Fruit fly (Drosophila melanogaster) whole organism, embryonic: ENCODE measurements around the gene mon2.
A peak's percentile ranks its signal among the peaks of the same experiment; 100 is the strongest.

Experiments
- Atf3 ChIP-seq: fragments of 200-800 bp; sonication (Bioruptor generic); optimal IDR thresholded peaks from 3 replicates; lab custom pipeline; 2016; ENCODE audit warnings: missing biosample characterization, missing genetic modification characterization
- CG10462 ChIP-seq: fragments of 200-800 bp; sonication (Bioruptor generic); optimal IDR thresholded peaks from 2 replicates; lab custom pipeline; 2016; ENCODE audit warnings: missing biosample characterization, missing genetic modification characterization
- CG11093 ChIP-seq: fragments of 200-800 bp; sonication (Bioruptor generic); IDR thresholded peaks from 3 replicates; pipeline ENCODE4 v1.3.6; 2022; ENCODE audit warnings: missing biosample characterization, missing genetic modification characterization
- CG12769 ChIP-seq: fragments of 200-800 bp; sonication (Bioruptor generic); optimal IDR thresholded peaks from 2 replicates; lab custom pipeline; 2019; ENCODE audit warnings: missing biosample characterization, mild to moderate bottlenecking, missing genetic modification characterization, moderate library complexity
- CG14050 ChIP-seq: fragments of 200-800 bp; sonication (Bioruptor generic); IDR thresholded peaks from 3 replicates; pipeline ENCODE4 v1.3.6; 2022; ENCODE audit warnings: missing biosample characterization, missing genetic modification characterization
- CG14965 ChIP-seq: fragments of 200-800 bp; sonication (Bioruptor generic); optimal IDR thresholded peaks from 2 replicates; lab custom pipeline; 2016; ENCODE audit warnings: missing biosample characterization, missing genetic modification characterization, borderline replicate concordance
- CG15011 ChIP-seq: fragments of 200-800 bp; sonication (Bioruptor generic); optimal IDR thresholded peaks from 3 replicates; lab custom pipeline; 2018; ENCODE audit warnings: missing biosample characterization, mild to moderate bottlenecking, missing genetic modification characterization
- CG16815 ChIP-seq: fragments of 200-800 bp; sonication (Bioruptor generic); optimal IDR thresholded peaks from 3 replicates; lab custom pipeline; 2017; ENCODE audit warnings: missing biosample characterization, mild to moderate bottlenecking, missing genetic modification characterization
- CG16863 ChIP-seq: fragments of 200-800 bp; sonication (Bioruptor generic); optimal IDR thresholded peaks from 3 replicates; lab custom pipeline; 2016; ENCODE audit warnings: missing biosample characterization, missing genetic modification characterization
- CG18599 ChIP-seq: fragments of 200-800 bp; sonication (Bioruptor generic); optimal IDR thresholded peaks from 3 replicates; lab custom pipeline; 2017; ENCODE audit warnings: missing biosample characterization, missing genetic modification characterization, mild to moderate bottlenecking, moderate library complexity, missing genetic modification reagents
- CG32767 ChIP-seq: fragments of 200-800 bp; sonication (Bioruptor generic); IDR thresholded peaks from 2 replicates; pipeline ENCODE4 v1.3.6; 2022; ENCODE audit warnings: missing biosample characterization, missing genetic modification characterization
- CG3281 ChIP-seq: fragments of 200-800 bp; sonication (Bioruptor generic); optimal IDR thresholded peaks from 3 replicates; lab custom pipeline; 2017; ENCODE audit warnings: missing biosample characterization, mild to moderate bottlenecking, missing genetic modification characterization
- CG3726 ChIP-seq: fragments of 200-800 bp; sonication (Bioruptor generic); IDR thresholded peaks from 3 replicates; pipeline ENCODE4, ENCODE4 v1.3.6; 2022; ENCODE audit warnings: missing biosample characterization, missing genetic modification characterization
- CG8281 ChIP-seq: fragments of 200-800 bp; sonication (Bioruptor generic); optimal IDR thresholded peaks from 2 replicates; lab custom pipeline; 2018; ENCODE audit warnings: missing biosample characterization, mild to moderate bottlenecking, missing genetic modification characterization, moderate library complexity
- CG9932 ChIP-seq: fragments of 200-800 bp; sonication (Bioruptor generic); IDR thresholded peaks from 2 replicates; pipeline ENCODE4 v1.3.6; 2022; ENCODE audit warnings: missing biosample characterization, missing genetic modification characterization
- Dp ChIP-seq: fragments of 200-800 bp; sonication (Bioruptor generic); optimal IDR thresholded peaks from 2 replicates; lab custom pipeline; 2018; ENCODE audit warnings: missing biosample characterization, mild to moderate bottlenecking, missing genetic modification characterization, moderate library complexity
- Drgx ChIP-seq: fragments of 200-800 bp; sonication (Bioruptor generic); IDR thresholded peaks from 2 replicates; pipeline ENCODE4 v1.3.6; 2022; ENCODE audit warnings: missing biosample characterization, missing genetic modification characterization
- H2.0 ChIP-seq: fragments of 200-800 bp; sonication (Bioruptor generic); IDR thresholded peaks from 2 replicates; pipeline ENCODE4 v1.3.6; 2022; ENCODE audit warnings: missing biosample characterization, missing genetic modification characterization
- HLHmδ ChIP-seq: fragments of 200-800 bp; sonication (Bioruptor generic); optimal IDR thresholded peaks from 2 replicates; lab custom pipeline; 2018; ENCODE audit warnings: missing biosample characterization, mild to moderate bottlenecking, missing genetic modification characterization, moderate library complexity
- Nf-YA ChIP-seq: fragments of 200-800 bp; sonication (Bioruptor generic); IDR thresholded peaks from 2 replicates; pipeline ENCODE4 v1.3.6; 2022; ENCODE audit warnings: missing biosample characterization, missing genetic modification characterization
- Sox102F ChIP-seq: fragments of 200-800 bp; sonication (Bioruptor generic); optimal IDR thresholded peaks from 2 replicates; lab custom pipeline; 2018; ENCODE audit warnings: missing biosample characterization, mild to moderate bottlenecking, missing genetic modification characterization, moderate library complexity
- Vsx1 ChIP-seq: fragments of 200-800 bp; sonication (Bioruptor generic); optimal IDR thresholded peaks from 2 replicates; lab custom pipeline; 2017; ENCODE audit warnings: missing biosample characterization, mild to moderate bottlenecking, missing genetic modification characterization, missing genetic modification reagents
- ac ChIP-seq: fragments of 200-800 bp; sonication (Bioruptor generic); optimal IDR thresholded peaks from 3 replicates; lab custom pipeline; 2017; ENCODE audit warnings: missing biosample characterization, mild to moderate bottlenecking, missing genetic modification characterization
- ara ChIP-seq: fragments of 200-800 bp; sonication (Bioruptor generic); IDR thresholded peaks from 2 replicates; pipeline ENCODE4 v1.3.6; 2022; ENCODE audit warnings: missing biosample characterization, missing genetic modification characterization
- cato ChIP-seq: fragments of 200-800 bp; sonication (Bioruptor generic); optimal IDR thresholded peaks from 2 replicates; lab custom pipeline; 2016; ENCODE audit warnings: missing biosample characterization, missing genetic modification characterization, borderline replicate concordance
- caup ChIP-seq: fragments of 200-800 bp; sonication (Bioruptor generic); optimal IDR thresholded peaks from 3 replicates; lab custom pipeline; 2017; ENCODE audit warnings: missing biosample characterization, mild to moderate bottlenecking, missing genetic modification characterization, moderate library complexity; ENCODE audit not compliant: severe bottlenecking
- chinmo ChIP-seq: fragments of 200-800 bp; sonication (Bioruptor generic); IDR thresholded peaks from 4 replicates; pipeline ENCODE4 v1.3.6; 2022; ENCODE audit warnings: missing biosample characterization, missing genetic modification characterization; ENCODE audit not compliant: partially characterized antibody
- corto ChIP-seq: fragments of 200-800 bp; sonication (Bioruptor generic); optimal IDR thresholded peaks from 2 replicates; lab custom pipeline; 2016; ENCODE audit warnings: missing biosample characterization, mild to moderate bottlenecking, missing genetic modification characterization, moderate library complexity
- da ChIP-seq: fragments of 200-800 bp; sonication (Bioruptor generic); optimal IDR thresholded peaks from 2 replicates; lab custom pipeline; 2016; ENCODE audit warnings: missing biosample characterization, missing genetic modification characterization
- en ChIP-seq: fragments of 200-800 bp; sonication (Bioruptor generic); optimal IDR thresholded peaks from 2 replicates; lab custom pipeline; 2016; ENCODE audit warnings: missing biosample characterization, missing genetic modification characterization
- exex ChIP-seq: fragments of 200-800 bp; sonication (Bioruptor generic); optimal IDR thresholded peaks from 4 replicates; lab custom pipeline; 2018; ENCODE audit warnings: missing biosample characterization, mild to moderate bottlenecking, missing genetic modification characterization, moderate library complexity
- gfzf ChIP-seq: fragments of 200-800 bp; sonication (Bioruptor generic); optimal IDR thresholded peaks from 2 replicates; lab custom pipeline; 2016; ENCODE audit warnings: missing biosample characterization, mild to moderate bottlenecking, missing genetic modification characterization, moderate library complexity
- grn ChIP-seq: fragments of 200-800 bp; sonication (Bioruptor generic); optimal IDR thresholded peaks from 3 replicates; lab custom pipeline; 2017; ENCODE audit warnings: missing biosample characterization, missing genetic modification characterization
- hbn ChIP-seq: fragments of 200-800 bp; sonication (Bioruptor generic); IDR thresholded peaks from 2 replicates; pipeline ENCODE4 v1.3.6; 2022; ENCODE audit warnings: missing biosample characterization, missing genetic modification characterization; ENCODE audit not compliant: partially characterized antibody
- inv ChIP-seq: fragments of 200-800 bp; sonication (Bioruptor generic); IDR thresholded peaks from 2 replicates; pipeline ENCODE4 v1.3.6; 2022; ENCODE audit warnings: missing biosample characterization, missing genetic modification characterization; ENCODE audit not compliant: partially characterized antibody
- kni ChIP-seq: fragments of 200-800 bp; sonication (Bioruptor generic); optimal IDR thresholded peaks from 3 replicates; lab custom pipeline; 2017; ENCODE audit warnings: mild to moderate bottlenecking, missing biosample characterization, missing genetic modification reagents, missing genetic modification characterization
- pb ChIP-seq: fragments of 200-800 bp; sonication (Bioruptor generic); optimal IDR thresholded peaks from 3 replicates; lab custom pipeline; 2016; ENCODE audit warnings: missing biosample characterization, missing genetic modification characterization
- pum ChIP-seq: fragments of 200-800 bp; sonication (Bioruptor generic); optimal IDR thresholded peaks from 2 replicates; lab custom pipeline; 2016; ENCODE audit warnings: missing biosample characterization, missing genetic modification characterization
- sd ChIP-seq: fragments of 200-800 bp; sonication (Bioruptor generic); optimal IDR thresholded peaks from 3 replicates; lab custom pipeline; 2018; ENCODE audit warnings: missing biosample characterization, mild to moderate bottlenecking, missing genetic modification characterization, moderate library complexity
- sens-2 ChIP-seq: fragments of 200-800 bp; sonication (Bioruptor generic); IDR thresholded peaks from 2 replicates; pipeline ENCODE4 v1.3.6; 2022; ENCODE audit warnings: missing biosample characterization, missing genetic modification characterization
- sr ChIP-seq: fragments of 200-800 bp; sonication (Bioruptor generic); IDR thresholded peaks from 3 replicates; pipeline ENCODE4 v1.3.6; 2022; ENCODE audit warnings: missing biosample characterization, missing genetic modification characterization
- tll ChIP-seq, 2 experiments: fragments of 200-800 bp in 1 of 2; fragments of >200 bp in 1 of 2; sonication (Bioruptor generic) in 1 of 2; optimal IDR thresholded peaks; 2 replicates each; lab custom pipeline; 2017 to 2019; ENCODE audit warnings: missing biosample characterization in 2 of 2, missing genetic modification characterization in 2 of 2, mild to moderate bottlenecking in 1 of 2, moderate library complexity in 1 of 2
- tna ChIP-seq: fragments of 200-800 bp; sonication (Bioruptor generic); IDR thresholded peaks from 2 replicates; pipeline ENCODE4 v1.3.6; 2022; ENCODE audit warnings: missing biosample characterization, missing genetic modification characterization; ENCODE audit not compliant: partially characterized antibody
- usp ChIP-seq: fragments of >200 bp; optimal IDR thresholded peaks from 2 replicates; lab custom pipeline; 2017; ENCODE audit warnings: missing biosample characterization, missing genetic modification characterization
- wek ChIP-seq: fragments of 200-800 bp; sonication (Bioruptor generic); optimal IDR thresholded peaks from 3 replicates; lab custom pipeline; 2018; ENCODE audit warnings: missing biosample characterization, mild to moderate bottlenecking, missing genetic modification characterization, moderate library complexity

Gene mon2

DNA sequence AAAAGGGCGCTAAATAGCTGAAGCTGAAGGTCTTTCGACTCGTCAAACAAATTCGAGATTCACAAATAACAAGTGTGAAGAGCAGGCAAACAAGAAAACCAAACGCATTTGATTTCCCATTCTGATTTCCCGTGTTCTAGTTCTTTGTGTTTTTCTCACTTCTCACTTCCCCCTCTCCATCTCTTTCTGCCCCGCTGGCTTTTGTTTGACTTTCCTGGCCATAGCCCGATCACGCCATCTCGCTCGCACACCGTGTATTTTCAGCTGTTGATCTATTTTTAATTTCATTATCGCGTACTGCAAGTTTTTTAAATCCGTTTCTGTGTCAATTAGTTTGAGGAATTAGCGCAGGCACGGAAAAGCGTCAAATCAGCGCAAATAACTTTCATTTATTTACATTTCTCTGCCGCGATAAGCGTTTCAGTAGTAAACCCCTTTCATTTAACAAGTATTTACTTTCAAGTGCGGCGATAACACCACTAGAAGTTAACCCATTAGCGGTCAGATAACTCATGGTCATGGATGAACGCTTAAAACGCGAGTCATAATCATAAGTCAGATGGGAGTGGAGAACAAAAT is 39.9 kb upstream of the mon2 start (continued):
- TF ChIP-seq inv (GFP tag; lab: Robert Waterston, UW), result no peak
- peak; percentile 9 for TF ChIP-seq CG8281
- no peak for TF ChIP-seq CG32767 (GFP tag; lab: Robert Waterston, UW)
- peak; percentile 2 for TF ChIP-seq da (GFP tag; lab: Kevin White, UChicago)
- no peak for TF ChIP-seq HLHmδ
- no peak for TF ChIP-seq CG16863 (GFP tag; lab: Kevin White, UChicago)
- TF ChIP-seq CG14050, result no peak
- TF ChIP-seq Drgx, result no peak
- peak; percentile 22 for TF ChIP-seq ac (GFP tag; lab: Kevin White, UChicago)
- TF ChIP-seq CG10462 (GFP tag; lab: Kevin White, UChicago), result no peak
- no peak for TF ChIP-seq Dp (GFP tag; lab: Kevin White, UChicago)
- no peak for TF ChIP-seq Nf-YA (GFP tag; lab: Robert Waterston, UW)
- TF ChIP-seq usp (GFP tag; lab: Kevin White, UChicago), result no peak
- no peak for TF ChIP-seq Sox102F (GFP tag; lab: Kevin White, UChicago)
- no peak for TF ChIP-seq sr (GFP tag; lab: Robert Waterston, UW)
- no peak for TF ChIP-seq en (GFP tag; lab: Kevin White, UChicago)
- no peak for TF ChIP-seq Atf3
- TF ChIP-seq Vsx1 (GFP tag; lab: Kevin White, UChicago), result peak; percentile 33
- 0 out of 4 replicates have a peak, but pooled peaks have one; percentile 50 for TF ChIP-seq chinmo
- no peak for TF ChIP-seq CG18599 (GFP tag; lab: Kevin White, UChicago)
- no peak for TF ChIP-seq CG11093 (GFP tag; lab: Robert Waterston, UW)
- no peak for TF ChIP-seq cato (GFP tag; lab: Kevin White, UChicago)
- TF ChIP-seq CG12769 (tag; lab: Kevin White, UChicago), result peak; percentile 70
- no peak for TF ChIP-seq pum (GFP tag; lab: Kevin White, UChicago)
- no peak for TF ChIP-seq CG14965 (GFP tag; lab: Kevin White, UChicago)
- peak in 1 of 2 experiments; percentile 78 for TF ChIP-seq tll (GFP tag; optimal IDR thresholded peaks at IDR 0.05; lab: Kevin White, UChicago)
- TF ChIP-seq CG15011 (GFP tag; lab: Kevin White, UChicago), result no peak
- no peak for TF ChIP-seq hbn
- TF ChIP-seq kni, result peak; percentile 53
- peak; percentile 21 for TF ChIP-seq grn
- TF ChIP-seq CG3726 (GFP tag; lab: Robert Waterston, UW), result no peak
- TF ChIP-seq caup (GFP tag; lab: Kevin White, UChicago), result peak; percentile 4
- peak; percentile 18 for TF ChIP-seq sd
- peak; percentile 15 for TF ChIP-seq wek (GFP tag; lab: Kevin White, UChicago)
- TF ChIP-seq pb (GFP tag; lab: Kevin White, UChicago), result no peak
- TF ChIP-seq gfzf (GFP tag; lab: Kevin White, UChicago), result no peak
- no peak for TF ChIP-seq CG16815 (GFP tag; lab: Kevin White, UChicago)
- TF ChIP-seq exex (tag; lab: Kevin White, UChicago), result peak; percentile 46
- peak; percentile 13; the same call in 1 of the 2 replicates for TF ChIP-seq ara (GFP tag; lab: Robert Waterston, UW)
- no peak for TF ChIP-seq tna
- TF ChIP-seq CG9932, result no peak
- peak; percentile 4 for TF ChIP-seq CG3281 (GFP tag; lab: Kevin White, UChicago)
- no peak for TF ChIP-seq corto (GFP tag; lab: Kevin White, UChicago)
- 0 out of 2 replicates have a peak, but pooled peaks have one; percentile 1 for TF ChIP-seq H2.0 (GFP tag; lab: Robert Waterston, UW)
- 0 out of 2 replicates have a peak, but pooled peaks have one; percentile 45 for TF ChIP-seq sens-2 (GFP tag; lab: Robert Waterston, UW)
- TF ChIP-seq, all 482 proteins: peak for 33
